Worm (Caenorhabditis elegans) whole organism, mixed stage, embryonic: Measurements from ENCODE around the gene C25G6.4.

Experiments used
- blmp-1 ChIP-seq: fragments of 150-350 bp; optimal IDR thresholded peaks from 2 replicates; lab custom pipeline; 2014; ENCODE audit warnings: missing biosample characterization, missing genetic modification characterization
- lin-13 ChIP-seq: fragments of 150-350 bp; optimal IDR thresholded peaks from 2 replicates; lab custom pipeline; 2014; ENCODE audit warnings: missing biosample characterization, missing genetic modification characterization
- sem-2 ChIP-seq: fragments of 200-800 bp; sonication (Bioruptor generic); optimal IDR thresholded peaks from 2 replicates; lab custom pipeline; 2018; ENCODE audit warnings: mild to moderate bottlenecking, missing genetic modification characterization, missing compliant biosample characterization
- tbx-8 ChIP-seq: fragments of 200-800 bp; sonication (Bioruptor generic); optimal IDR thresholded peaks from 2 replicates; lab custom pipeline; 2018; ENCODE audit warnings: mild to moderate bottlenecking, missing genetic modification characterization, moderate library complexity, missing compliant biosample characterization
- zip-8 ChIP-seq: fragments of 150-350 bp; optimal IDR thresholded peaks from 2 replicates; lab custom pipeline; 2014; ENCODE audit warnings: missing biosample characterization, missing genetic modification characterization

- TF ChIP-seq blmp-1 (no peak), sem-2 (GFP tag; lab: Kevin White, UChicago) (no peak), tbx-8 (GFP tag; lab: Kevin White, UChicago) (no peak), zip-8 (tag; lab: Kevin White, UChicago) (no peak), lin-13 (no peak)
Observed at ce11 chrX:1222391-1222790, 27.2 kb downstream of the C25G6.4 start.
